Fruit fly (Drosophila melanogaster) whole organism, wandering third instar larva: ENCODE data around the gene CG14422.
A peak's percentile ranks its signal among the peaks of the same experiment; 100 is the strongest.

ENCODE experiments used
- Dfd ChIP-seq: fragments of >200 bp; optimal IDR thresholded peaks from 2 replicates; lab custom pipeline; 2017; ENCODE audit warnings: missing biosample characterization, missing genetic modification characterization
- GATAd ChIP-seq: sonication (Bioruptor generic); optimal IDR thresholded peaks from 2 replicates; lab custom pipeline; 2016; ENCODE audit warnings: missing biosample characterization, missing genetic modification characterization
- Hr78 ChIP-seq: fragments of >200 bp; optimal IDR thresholded peaks from 2 replicates; lab custom pipeline; 2017; ENCODE audit warnings: missing biosample characterization, missing genetic modification characterization
- OdsH ChIP-seq: fragments of 200-800 bp; sonication (Bioruptor generic); optimal IDR thresholded peaks from 2 replicates; lab custom pipeline; 2016; ENCODE audit warnings: missing biosample characterization, mild to moderate bottlenecking, missing genetic modification characterization
- Vsx2 ChIP-seq: fragments of 200-300, 225-300 bp; sonication (Bioruptor generic); optimal IDR thresholded peaks from 2 replicates; lab custom pipeline; 2018; ENCODE audit warnings: missing biosample characterization, missing genetic modification characterization; ENCODE audit not compliant: partially characterized antibody
- dmrt93B ChIP-seq: fragments of 200-800 bp; sonication (Bioruptor generic); optimal IDR thresholded peaks from 2 replicates; lab custom pipeline; 2018; ENCODE audit warnings: missing biosample characterization, mild to moderate bottlenecking, missing genetic modification characterization
- foxo ChIP-seq, 2 experiments: fragments of 200-800 bp; sonication (Bioruptor generic); optimal IDR thresholded peaks; 2 replicates in 1 of 2; 3 replicates in 1 of 2; lab custom pipeline; 2016 to 2017; ENCODE audit warnings: missing biosample characterization in 2 of 2, missing genetic modification characterization in 2 of 2
- pan ChIP-seq: fragments of >200 bp; optimal IDR thresholded peaks from 2 replicates; lab custom pipeline; 2017
- sage ChIP-seq: fragments of 200-800 bp; sonication (Bioruptor generic); optimal IDR thresholded peaks from 2 replicates; lab custom pipeline; 2016; ENCODE audit warnings: missing biosample characterization, mild to moderate bottlenecking, missing genetic modification characterization
- woc ChIP-seq: sonication (Bioruptor generic); optimal IDR thresholded peaks from 2 replicates; lab custom pipeline; 2016; ENCODE audit warnings: missing biosample characterization, mild to moderate bottlenecking, missing genetic modification characterization

dm6 chrX:2947545-2948072, 4.4 kb downstream of the CG14422 start, which contains the start of gene CG3603:
- TF ChIP-seq sage (GFP tag; lab: Kevin White, UChicago) (no peak), pan (lab: Kevin White, UChicago) (no peak), Dfd (GFP tag; lab: Kevin White, UChicago) (no peak), GATAd (GFP tag; lab: Kevin White, UChicago) (no peak), dmrt93B (GFP tag; lab: Kevin White, UChicago) (peak; percentile 49), Vsx2 (GFP tag; lab: Kevin White, UChicago) (no peak), foxo (GFP tag; optimal IDR thresholded peaks at IDR 0.05; lab: Kevin White, UChicago) (peak in 1 of 2 experiments; percentile 11), OdsH (GFP tag; lab: Kevin White, UChicago) (no peak), woc (GFP tag; lab: Kevin White, UChicago) (no peak), Hr78 (GFP tag; lab: Kevin White, UChicago) (no peak)
